Worm (Caenorhabditis elegans) whole organism, L3 larva: ENCODE data around the gene znfx-1.

Experiments used
- fkh-10 ChIP-seq: sonication (generic microtip); optimal IDR thresholded peaks from 2 replicates; lab custom pipeline; 2017; ENCODE audit warnings: missing biosample characterization, missing genetic modification reagents, missing genetic modification characterization
- nhr-11 ChIP-seq: fragments of 150-350 bp; optimal IDR thresholded peaks from 2 replicates; lab custom pipeline; 2014; ENCODE audit warnings: missing biosample characterization, missing genetic modification characterization
- nhr-237 ChIP-seq: fragments of 150-350 bp; optimal IDR thresholded peaks from 2 replicates; lab custom pipeline; 2014; ENCODE audit warnings: missing biosample characterization, missing genetic modification characterization
- pha-4 ChIP-seq: fragments of 150-350 bp; optimal IDR thresholded peaks from 2 replicates; lab custom pipeline; 2014; ENCODE audit warnings: missing biosample characterization, missing genetic modification reagents, missing genetic modification characterization
- pqm-1 ChIP-seq: fragments of 150-350 bp; optimal IDR thresholded peaks from 2 replicates; lab custom pipeline; 2017; ENCODE audit warnings: missing biosample characterization, missing genetic modification characterization, inconsistent platforms
- sea-2 ChIP-seq: fragments of 150-350 bp; sonication (generic microtip); optimal IDR thresholded peaks from 4 replicates; lab custom pipeline; 2014; ENCODE audit warnings: missing biosample characterization, missing genetic modification reagents, missing genetic modification characterization
- skn-1 ChIP-seq: fragments of 150-350 bp; optimal IDR thresholded peaks from 2 replicates; lab custom pipeline; 2014; ENCODE audit warnings: missing biosample characterization, missing genetic modification characterization
- snpc-4 ChIP-seq: fragments of 150-350 bp; optimal IDR thresholded peaks from 2 replicates; lab custom pipeline; 2014; ENCODE audit warnings: missing biosample characterization, missing genetic modification characterization
- tbx-2 ChIP-seq: sonication (generic microtip); optimal IDR thresholded peaks from 2 replicates; lab custom pipeline; 2016; ENCODE audit warnings: mild to moderate bottlenecking, missing genetic modification characterization, missing compliant biosample characterization

DNA sequence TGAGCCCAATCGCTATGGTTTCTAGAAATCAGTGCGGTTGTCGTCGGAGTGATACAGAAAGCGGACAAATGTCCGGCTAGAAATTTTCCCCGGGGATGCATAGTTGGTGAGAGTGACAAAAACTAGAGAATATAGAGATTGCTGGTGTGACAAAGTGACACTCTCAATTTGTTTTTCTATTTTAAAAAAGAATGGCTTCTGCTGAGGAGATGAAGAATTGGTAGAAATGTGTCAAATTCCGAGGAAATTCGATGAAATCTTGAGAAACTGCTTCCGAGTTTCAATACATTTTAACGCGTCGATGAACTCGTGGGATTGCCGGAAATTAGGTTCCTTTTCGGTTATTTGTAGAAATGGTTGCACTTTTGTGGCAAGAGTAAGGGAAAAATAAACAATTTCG, 19.3 kb upstream of the znfx-1 start, which contains the start of gene twk-4:
- TF ChIP-seq pha-4 (tag; lab: Kevin White, UChicago) (no peak), skn-1 (tag; lab: Kevin White, UChicago) (no peak), snpc-4 (tag; lab: Kevin White, UChicago) (no peak), sea-2 (GFP tag; lab: Kevin White, UChicago) (no peak), nhr-11 (no peak), pqm-1 (tag; lab: Kevin White, UChicago) (no peak), nhr-237 (tag; lab: Kevin White, UChicago) (no peak), fkh-10 (GFP tag; lab: Kevin White, UChicago) (no peak), tbx-2 (no peak)
